Fruit fly (Drosophila melanogaster): Measurements from ENCODE around the gene Peritrophin-15b.

Peritrophin-15b gene

dm6 chr2L:8371354-8371937, 23.3 kb downstream of the Peritrophin-15b start (continued):
- no peak for TF ChIP-seq Elba2 (GFP tag; optimal IDR thresholded peaks at IDR 0.05)
- TF ChIP-seq stwl (tag; optimal IDR thresholded peaks at IDR 0.05) = no peak
- no peak for TF ChIP-seq bcd (GFP tag; optimal IDR thresholded peaks at IDR 0.05)
- TF ChIP-seq ewg (GFP tag; optimal IDR thresholded peaks at IDR 0.05) = no peak
- peak; percentile 14 for TF ChIP-seq CG6813 (GFP tag; optimal IDR thresholded peaks at IDR 0.05)
- peak; percentile 31 for TF ChIP-seq CG17829 (tag; optimal IDR thresholded peaks at IDR 0.05)
- TF ChIP-seq Sox100B (GFP tag; optimal IDR thresholded peaks at IDR 0.05) = peak; percentile 19
- no peak for TF ChIP-seq caup (GFP tag; optimal IDR thresholded peaks at IDR 0.05; ENCODE audit: severe bottlenecking)
- TF ChIP-seq Ssrp (tag; optimal IDR thresholded peaks at IDR 0.05) = no peak
- TF ChIP-seq CG1233 (GFP tag; optimal IDR thresholded peaks at IDR 0.05) = no peak
- no peak for TF ChIP-seq corto (GFP tag; optimal IDR thresholded peaks at IDR 0.05)
- TF ChIP-seq stc (GFP tag; IDR thresholded peaks at IDR 0.05) = no peak
- TF ChIP-seq chif (GFP tag; optimal IDR thresholded peaks at IDR 0.05) = no peak
- TF ChIP-seq unc-4 (GFP tag; IDR thresholded peaks at IDR 0.05; ENCODE audit: partially characterized antibody) = no peak
- 0 out of 2 replicates have a peak, but pooled peaks have one; percentile 30 for TF ChIP-seq CG14441 (GFP tag; IDR thresholded peaks at IDR 0.05)
- no peak for TF ChIP-seq pnt (GFP tag; optimal IDR thresholded peaks at IDR 0.05)
- TF ChIP-seq dpn (GFP tag; optimal IDR thresholded peaks at IDR 0.05) = peak in 1 of 2 experiments; percentile 24
- TF ChIP-seq CG11456 (GFP tag; IDR thresholded peaks at IDR 0.05) = no peak
- TF ChIP-seq Atf6 (GFP tag; IDR thresholded peaks at IDR 0.05) = no peak
- no peak for TF ChIP-seq crp (GFP tag; optimal IDR thresholded peaks at IDR 0.05)
- TF ChIP-seq Myb (GFP tag; optimal IDR thresholded peaks at IDR 0.05) = no peak
- TF ChIP-seq wor (GFP tag; IDR thresholded peaks at IDR 0.05) = no peak
- TF ChIP-seq zen (tag; optimal IDR thresholded peaks at IDR 0.05) = no peak
- TF ChIP-seq CG11695 (GFP tag; IDR thresholded peaks at IDR 0.05) = no peak
- peak; percentile 8 for TF ChIP-seq unpg (GFP tag; optimal IDR thresholded peaks at IDR 0.05)
- TF ChIP-seq sim (GFP tag; IDR thresholded peaks at IDR 0.05) = no peak
- no peak for TF ChIP-seq hbn (GFP tag; IDR thresholded peaks at IDR 0.05; ENCODE audit: partially characterized antibody)
- no peak for TF ChIP-seq Awh (GFP tag; IDR thresholded peaks at IDR 0.05)
- TF ChIP-seq CG34376 (GFP tag; optimal IDR thresholded peaks at IDR 0.05) = no peak
- no peak for TF ChIP-seq CG43689 (GFP tag; IDR thresholded peaks at IDR 0.05)
- no peak for TF ChIP-seq Stat92E (GFP tag; optimal IDR thresholded peaks at IDR 0.05)
- TF ChIP-seq Dad (GFP tag; optimal IDR thresholded peaks at IDR 0.05) = no peak
- TF ChIP-seq tll (GFP tag; optimal IDR thresholded peaks at IDR 0.05) = no peak
- peak; percentile 80 for TF ChIP-seq grau (tag; optimal IDR thresholded peaks at IDR 0.05)
- peak; percentile 23 for TF ChIP-seq phol (tag; optimal IDR thresholded peaks at IDR 0.05)
- no peak for TF ChIP-seq CG4328 (GFP tag; optimal IDR thresholded peaks at IDR 0.05)
- no peak for TF ChIP-seq dmrt11E (tag; optimal IDR thresholded peaks at IDR 0.05)
- TF ChIP-seq CG30020 (tag; optimal IDR thresholded peaks at IDR 0.05) = no peak
- no peak for TF ChIP-seq CG7372 (GFP tag; IDR thresholded peaks at IDR 0.05)
- no peak for TF ChIP-seq gce (GFP tag; IDR thresholded peaks at IDR 0.05)
- TF ChIP-seq bbx (GFP tag; IDR thresholded peaks at IDR 0.05; ENCODE audit: partially characterized antibody) = no peak
- TF ChIP-seq gro (GFP tag; optimal IDR thresholded peaks at IDR 0.05) = no peak
- TF ChIP-seq sug (tag; optimal IDR thresholded peaks at IDR 0.05) = no peak
- no peak for TF ChIP-seq CG18764 (GFP tag; optimal IDR thresholded peaks at IDR 0.05)
- TF ChIP-seq dysf (GFP tag; IDR thresholded peaks at IDR 0.05) = 0 out of 3 replicates have a peak, but pooled peaks have one; percentile 12
- no peak for TF ChIP-seq CG11398 (GFP tag; optimal IDR thresholded peaks at IDR 0.05)
- no peak for TF ChIP-seq B-H2 (GFP tag; optimal IDR thresholded peaks at IDR 0.05)
- no peak for TF ChIP-seq CG10209 (GFP tag; optimal IDR thresholded peaks at IDR 0.05)
- TF ChIP-seq H15 (GFP tag; IDR thresholded peaks at IDR 0.05) = no peak
